Fruit fly (Drosophila melanogaster) whole organism, embryonic: Measurements from ENCODE around the gene CG44362.

ENCODE experiments used
- CG10979 ChIP-seq: fragments of 200-800 bp; sonication (Bioruptor generic); optimal IDR thresholded peaks from 2 replicates; lab custom pipeline; 2018; ENCODE audit warnings: missing biosample characterization, mild to moderate bottlenecking, missing genetic modification characterization, moderate library complexity
- CG11085 ChIP-seq: fragments of 200-800 bp; sonication (Bioruptor generic); IDR thresholded peaks from 2 replicates; pipeline ENCODE4 v1.3.6; 2022; ENCODE audit warnings: missing biosample characterization, missing genetic modification characterization
- CG11398 ChIP-seq: fragments of 200-800 bp; sonication (Bioruptor generic); optimal IDR thresholded peaks from 2 replicates; lab custom pipeline; 2016; ENCODE audit warnings: missing biosample characterization, missing genetic modification characterization
- CG1233 ChIP-seq: fragments of 200-800 bp; sonication (Bioruptor generic); optimal IDR thresholded peaks from 4 replicates; lab custom pipeline; 2018; ENCODE audit warnings: missing biosample characterization, mild to moderate bottlenecking, missing genetic modification characterization
- CG13624 ChIP-seq: fragments of 200-800 bp; sonication (Bioruptor generic); optimal IDR thresholded peaks from 2 replicates; lab custom pipeline; 2016; ENCODE audit warnings: missing biosample characterization, missing genetic modification characterization
- CG13894 ChIP-seq: fragments of 200-800 bp; sonication (Bioruptor generic); optimal IDR thresholded peaks from 3 replicates; lab custom pipeline; 2018; ENCODE audit warnings: missing biosample characterization, mild to moderate bottlenecking, missing genetic modification characterization, moderate library complexity
- CG14965 ChIP-seq: fragments of 200-800 bp; sonication (Bioruptor generic); optimal IDR thresholded peaks from 2 replicates; lab custom pipeline; 2016; ENCODE audit warnings: missing biosample characterization, missing genetic modification characterization, borderline replicate concordance
- CG16863 ChIP-seq: fragments of 200-800 bp; sonication (Bioruptor generic); optimal IDR thresholded peaks from 3 replicates; lab custom pipeline; 2016; ENCODE audit warnings: missing biosample characterization, missing genetic modification characterization
- CG18599 ChIP-seq: fragments of 200-800 bp; sonication (Bioruptor generic); optimal IDR thresholded peaks from 3 replicates; lab custom pipeline; 2017; ENCODE audit warnings: missing biosample characterization, missing genetic modification characterization, mild to moderate bottlenecking, moderate library complexity, missing genetic modification reagents
- CG2875 ChIP-seq: fragments of 200-800 bp; sonication (Bioruptor generic); optimal IDR thresholded peaks from 2 replicates; lab custom pipeline; 2017; ENCODE audit warnings: missing biosample characterization, mild to moderate bottlenecking, missing genetic modification characterization, missing genetic modification reagents
- CG2889 ChIP-seq: fragments of 200-800 bp; sonication (Bioruptor generic); IDR thresholded peaks from 3 replicates; pipeline ENCODE4 v1.3.6; 2022; ENCODE audit warnings: missing biosample characterization, missing genetic modification characterization
- CG3065 ChIP-seq: fragments of 200-800 bp; sonication (Bioruptor generic); optimal IDR thresholded peaks from 2 replicates; lab custom pipeline; 2016; ENCODE audit warnings: missing biosample characterization, missing genetic modification characterization
- CG31365 ChIP-seq: fragments of 200-800 bp; sonication (Bioruptor generic); optimal IDR thresholded peaks from 2 replicates; lab custom pipeline; 2018; ENCODE audit warnings: missing biosample characterization, mild to moderate bottlenecking, missing genetic modification characterization
- CG31441 ChIP-seq: fragments of 200-800 bp; sonication (Bioruptor generic); IDR thresholded peaks from 2 replicates; pipeline ENCODE4 v1.3.6; 2022; ENCODE audit warnings: missing biosample characterization, missing genetic modification characterization
- CG32532 ChIP-seq: fragments of 200-800 bp; sonication (Bioruptor generic); IDR thresholded peaks from 2 replicates; pipeline ENCODE4 v1.3.6; 2022; ENCODE audit warnings: missing biosample characterization, missing genetic modification characterization
- CG32772 ChIP-seq: fragments of 200-800 bp; sonication (Bioruptor generic); IDR thresholded peaks from 2 replicates; pipeline ENCODE4 v1.3.6; 2022; ENCODE audit warnings: missing biosample characterization, missing genetic modification characterization
- CG34422 ChIP-seq: fragments of 200-800 bp; sonication (Bioruptor generic); IDR thresholded peaks from 3 replicates; pipeline ENCODE4 v1.3.6; 2022; ENCODE audit warnings: missing biosample characterization, missing genetic modification characterization
- CG5245 ChIP-seq: fragments of 200-800 bp; sonication (Bioruptor generic); optimal IDR thresholded peaks from 3 replicates; lab custom pipeline; 2016; ENCODE audit warnings: missing biosample characterization, missing genetic modification characterization
- CG6175 ChIP-seq: fragments of 200-800 bp; sonication (Bioruptor generic); IDR thresholded peaks from 3 replicates; pipeline ENCODE4 v1.3.6; 2022; ENCODE audit warnings: missing biosample characterization, missing genetic modification characterization
- CG7372 ChIP-seq: fragments of 200-800 bp; sonication (Bioruptor generic); IDR thresholded peaks from 2 replicates; pipeline ENCODE4 v1.3.6; 2022; ENCODE audit warnings: missing biosample characterization, missing genetic modification characterization
- CG7556 ChIP-seq: fragments of 200-800 bp; sonication (Bioruptor generic); optimal IDR thresholded peaks from 2 replicates; lab custom pipeline; 2017; ENCODE audit warnings: missing biosample characterization, mild to moderate bottlenecking, missing genetic modification characterization
- CG8290 ChIP-seq, 3 experiments: fragments of 200-800 bp; sonication (Bioruptor generic); optimal IDR thresholded peaks; 2 replicates each; lab custom pipeline; 2016 to 2019; ENCODE audit warnings: missing biosample characterization in 3 of 3, missing genetic modification characterization in 3 of 3, mild to moderate bottlenecking in 2 of 3, moderate library complexity in 1 of 3
- CHES-1-like ChIP-seq: fragments of 200-800 bp; sonication (Bioruptor generic); optimal IDR thresholded peaks from 2 replicates; lab custom pipeline; 2016; ENCODE audit warnings: missing biosample characterization, missing genetic modification characterization
- CoRest ChIP-seq: fragments of 200-800 bp; sonication (Bioruptor generic); optimal IDR thresholded peaks from 3 replicates; lab custom pipeline; 2018; ENCODE audit warnings: missing biosample characterization, mild to moderate bottlenecking, missing genetic modification characterization, moderate library complexity
- D ChIP-seq, 2 experiments: fragments of 200-800 bp in 1 of 2; fragments of >200 bp in 1 of 2; sonication (Bioruptor generic) in 1 of 2; optimal IDR thresholded peaks; 2 replicates in 1 of 2; 3 replicates in 1 of 2; lab custom pipeline; 2017; ENCODE audit warnings: mild to moderate bottlenecking in 1 of 2, missing biosample characterization in 1 of 2, missing genetic modification characterization in 1 of 2, missing genetic modification reagents in 1 of 2
- Doc3 ChIP-seq: fragments of 200-800 bp; sonication (Bioruptor generic); IDR thresholded peaks from 3 replicates; pipeline ENCODE4 v1.3.6; 2022; ENCODE audit warnings: missing biosample characterization, missing genetic modification characterization; ENCODE audit not compliant: partially characterized antibody
- Drgx ChIP-seq: fragments of 200-800 bp; sonication (Bioruptor generic); IDR thresholded peaks from 2 replicates; pipeline ENCODE4 v1.3.6; 2022; ENCODE audit warnings: missing biosample characterization, missing genetic modification characterization
- E2f2 ChIP-seq: fragments of 200-800 bp; sonication (Bioruptor generic); IDR thresholded peaks from 2 replicates; pipeline ENCODE4 v1.3.6; 2022; ENCODE audit warnings: missing biosample characterization, missing genetic modification characterization
- HLH3B ChIP-seq: fragments of 200-800 bp; sonication (Bioruptor generic); IDR thresholded peaks from 2 replicates; pipeline ENCODE4 v1.3.6; 2022; ENCODE audit warnings: missing biosample characterization, missing genetic modification characterization
- Oli ChIP-seq: fragments of 200-800 bp; sonication (Bioruptor generic); optimal IDR thresholded peaks from 2 replicates; lab custom pipeline; 2018; ENCODE audit warnings: missing biosample characterization, mild to moderate bottlenecking, missing genetic modification characterization, moderate library complexity
- Sry-β ChIP-seq: fragments of 200-800 bp; sonication (Bioruptor generic); optimal IDR thresholded peaks from 2 replicates; lab custom pipeline; 2018; ENCODE audit warnings: missing biosample characterization, mild to moderate bottlenecking, missing genetic modification characterization, moderate library complexity
- abd-A ChIP-seq: fragments of 200-800 bp; sonication (Bioruptor generic); optimal IDR thresholded peaks from 3 replicates; lab custom pipeline; 2019; ENCODE audit warnings: missing biosample characterization, mild to moderate bottlenecking, missing genetic modification characterization, moderate library complexity
- amos ChIP-seq: fragments of 200-800 bp; sonication (Bioruptor generic); IDR thresholded peaks from 2 replicates; pipeline ENCODE4 v1.3.6; 2022; ENCODE audit warnings: missing biosample characterization, missing genetic modification characterization; ENCODE audit not compliant: partially characterized antibody
- ara ChIP-seq: fragments of 200-800 bp; sonication (Bioruptor generic); IDR thresholded peaks from 2 replicates; pipeline ENCODE4 v1.3.6; 2022; ENCODE audit warnings: missing biosample characterization, missing genetic modification characterization
- ase ChIP-seq: fragments of 200-800 bp; sonication (Bioruptor generic); IDR thresholded peaks from 3 replicates; pipeline ENCODE4 v1.3.6; 2022; ENCODE audit warnings: missing biosample characterization, missing genetic modification characterization
- crc ChIP-seq: fragments of 200-800 bp; sonication (Bioruptor generic); optimal IDR thresholded peaks from 2 replicates; lab custom pipeline; 2016; ENCODE audit warnings: missing biosample characterization, missing genetic modification characterization
- ham ChIP-seq: fragments of 200-800 bp; sonication (Bioruptor generic); IDR thresholded peaks from 2 replicates; pipeline ENCODE4 v1.3.6; 2022; ENCODE audit warnings: missing biosample characterization, missing genetic modification characterization
- kni ChIP-seq: fragments of 200-800 bp; sonication (Bioruptor generic); optimal IDR thresholded peaks from 3 replicates; lab custom pipeline; 2017; ENCODE audit warnings: mild to moderate bottlenecking, missing biosample characterization, missing genetic modification reagents, missing genetic modification characterization
- maf-S ChIP-seq: fragments of 200-800 bp; sonication (Bioruptor generic); optimal IDR thresholded peaks from 2 replicates; lab custom pipeline; 2016; ENCODE audit warnings: missing biosample characterization, missing genetic modification characterization
- nmo ChIP-seq: fragments of 200-800 bp; sonication (Bioruptor generic); optimal IDR thresholded peaks from 2 replicates; lab custom pipeline; 2018; ENCODE audit warnings: missing biosample characterization, mild to moderate bottlenecking, missing genetic modification characterization, moderate library complexity
- phol ChIP-seq: fragments of 200-800 bp; sonication (Bioruptor generic); optimal IDR thresholded peaks from 3 replicates; lab custom pipeline; 2018; ENCODE audit warnings: missing biosample characterization, mild to moderate bottlenecking, missing genetic modification characterization, moderate library complexity
- salm ChIP-seq: fragments of 200-800 bp; sonication (Bioruptor generic); optimal IDR thresholded peaks from 2 replicates; lab custom pipeline; 2018; ENCODE audit warnings: missing biosample characterization, mild to moderate bottlenecking, missing genetic modification characterization
- sc ChIP-seq, 3 experiments: fragments of >200 bp in 2 of 3; fragments of 200-800 bp in 1 of 3; sonication (Bioruptor generic) in 1 of 3; optimal IDR thresholded peaks; 2 replicates in 2 of 3; 3 replicates in 1 of 3; lab custom pipeline; 2017; ENCODE audit warnings: mild to moderate bottlenecking in 1 of 3, missing biosample characterization in 1 of 3, missing genetic modification characterization in 1 of 3, missing genetic modification reagents in 1 of 3
- slbo ChIP-seq: fragments of 200-800 bp; sonication (Bioruptor generic); IDR thresholded peaks from 2 replicates; pipeline ENCODE4 v1.3.6; 2022; ENCODE audit warnings: missing biosample characterization, missing genetic modification characterization
- sug ChIP-seq: fragments of 200-800 bp; optimal IDR thresholded peaks from 2 replicates; lab custom pipeline; 2019; ENCODE audit warnings: missing biosample characterization, mild to moderate bottlenecking, missing genetic modification characterization, moderate library complexity
- tgo ChIP-seq: fragments of 200-800 bp; sonication (Bioruptor generic); IDR thresholded peaks from 3 replicates; pipeline ENCODE4 v1.3.6; 2022; ENCODE audit warnings: missing biosample characterization, missing genetic modification characterization
- tx ChIP-seq: fragments of 200-800 bp; sonication (Bioruptor generic); optimal IDR thresholded peaks from 2 replicates; lab custom pipeline; 2016; ENCODE audit warnings: missing biosample characterization, missing genetic modification characterization
- wdn ChIP-seq: fragments of 200-800 bp; sonication (Bioruptor generic); IDR thresholded peaks from 2 replicates; pipeline ENCODE4 v1.3.6; 2022; ENCODE audit warnings: missing biosample characterization, missing genetic modification characterization
- yki ChIP-seq: fragments of >200 bp; optimal IDR thresholded peaks from 3 replicates; lab custom pipeline; 2018
- zfh1 ChIP-seq: fragments of 200-800 bp; sonication (Bioruptor generic); IDR thresholded peaks from 3 replicates; pipeline ENCODE4 v1.3.6; 2022; ENCODE audit warnings: missing biosample characterization, missing genetic modification characterization

Gene CG44362

DNA sequence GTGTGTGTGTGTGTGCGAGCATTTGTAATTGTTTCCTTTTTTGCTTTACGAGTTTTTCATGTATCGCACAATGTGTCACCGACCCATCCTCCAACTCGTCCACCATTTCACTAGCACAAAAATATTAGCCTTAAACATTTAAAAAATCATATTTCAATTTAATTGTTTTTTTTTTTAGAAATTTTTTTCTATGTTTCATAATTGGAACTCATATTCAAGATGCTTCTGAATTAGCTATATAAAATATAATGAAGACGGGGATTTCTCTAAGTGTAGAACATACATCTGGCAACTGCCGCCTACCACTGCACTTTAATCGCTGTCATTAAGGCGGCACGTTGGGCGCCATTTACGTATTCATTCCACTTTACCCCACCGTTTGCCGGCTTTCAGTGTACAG, 42.2 kb downstream of the CG44362 start (continued):
- TF ChIP-seq CG1233 (GFP tag; lab: Kevin White, UChicago) (no peak), E2f2 (GFP tag; lab: Robert Waterston, UW) (no peak), CoRest (tag; lab: Kevin White, UChicago) (no peak), CG10979 (tag; lab: Kevin White, UChicago) (peak; percentile 37), CG2889 (GFP tag; lab: Robert Waterston, UW) (no peak), tgo (0 out of 3 replicates have a peak, but pooled peaks have one; percentile 17), CG14965 (GFP tag; lab: Kevin White, UChicago) (no peak), CG2875 (no peak), CG7556 (GFP tag; lab: Kevin White, UChicago) (peak; percentile 7), CG16863 (GFP tag; lab: Kevin White, UChicago) (no peak), CG31441 (GFP tag; lab: Robert Waterston, UW) (peak; percentile 32; the same call in 1 of the 2 replicates), CG32772 (0 out of 2 replicates have a peak, but pooled peaks have one; percentile 21), Doc3 (GFP tag; lab: Robert Waterston, UW) (no peak), phol (tag; lab: Kevin White, UChicago) (peak; percentile 31), Oli (tag; lab: Kevin White, UChicago) (peak; percentile 12), crc (GFP tag; lab: Kevin White, UChicago) (no peak), CG31365 (tag; lab: Kevin White, UChicago) (no peak), sc (optimal IDR thresholded peaks at IDR 0.05; lab: Kevin White, UChicago) (no peak), sc (GFP tag; optimal IDR thresholded peaks at IDR 0.05; lab: Kevin White, UChicago) (no peak), CG5245 (GFP tag; lab: Kevin White, UChicago) (no peak), Drgx (GFP tag; lab: Robert Waterston, UW) (peak; percentile 48; the same call in 1 of the 2 replicates), CG18599 (GFP tag; lab: Kevin White, UChicago) (peak; percentile 4), CG11398 (no peak), sug (tag; lab: Kevin White, UChicago) (no peak), CG32532 (GFP tag; lab: Robert Waterston, UW) (no peak), Sry-β (no peak), ara (GFP tag; lab: Robert Waterston, UW) (0 out of 2 replicates have a peak, but pooled peaks have one; percentile 9), CG34422 (GFP tag; lab: Robert Waterston, UW) (no peak), kni (no peak), slbo (peak; percentile 30; the same call in 1 of the 2 replicates)

DNA sequence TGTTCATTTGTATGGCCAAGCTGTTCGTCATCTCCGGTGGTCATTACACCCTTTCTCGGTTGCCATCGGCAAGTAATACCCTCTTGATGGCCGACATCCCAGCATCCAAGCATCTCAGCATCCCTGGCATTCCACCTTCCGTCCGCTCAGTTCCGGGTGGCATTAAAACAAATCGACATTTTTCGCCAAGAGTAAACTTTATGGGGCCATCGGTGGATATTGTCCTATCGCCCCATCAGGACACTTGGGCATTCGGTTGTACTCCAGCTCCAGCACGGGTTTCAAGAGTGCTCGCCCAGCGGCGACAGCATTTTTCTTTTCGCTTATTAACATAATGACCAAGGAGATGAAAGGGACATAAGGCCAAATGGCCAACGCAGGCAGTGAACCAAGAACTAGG, 42.9 kb downstream of the CG44362 start:
- TF ChIP-seq ase (GFP tag; lab: Robert Waterston, UW): 0 out of 3 replicates have a peak, but pooled peaks have one; percentile 21
- TF ChIP-seq tx (GFP tag; lab: Kevin White, UChicago): no peak
- TF ChIP-seq maf-S: no peak
- TF ChIP-seq abd-A (tag; lab: Kevin White, UChicago): peak; percentile 77
- TF ChIP-seq yki: no peak
- no peak for TF ChIP-seq amos (GFP tag; lab: Robert Waterston, UW)
- 0 out of 3 replicates have a peak, but pooled peaks have one; percentile 9 for TF ChIP-seq zfh1
- TF ChIP-seq CG7372 (GFP tag; lab: Robert Waterston, UW): no peak
- no peak for TF ChIP-seq salm
- TF ChIP-seq wdn (GFP tag; lab: Robert Waterston, UW): no peak
- no peak for TF ChIP-seq CG3065 (GFP tag; lab: Kevin White, UChicago)
- TF ChIP-seq CG11085 (GFP tag; lab: Robert Waterston, UW): no peak
- TF ChIP-seq ham (GFP tag; lab: Robert Waterston, UW): no peak
- TF ChIP-seq D (optimal IDR thresholded peaks at IDR 0.05; lab: Kevin White, UChicago): no peak
- TF ChIP-seq D (GFP tag; optimal IDR thresholded peaks at IDR 0.05; lab: Kevin White, UChicago): no peak
- peak; percentile 63 for TF ChIP-seq CG13894 (tag; lab: Kevin White, UChicago)
- no peak for TF ChIP-seq CHES-1-like (GFP tag; lab: Kevin White, UChicago)
- no peak for TF ChIP-seq CG6175
- TF ChIP-seq CG16863 (GFP tag; lab: Kevin White, UChicago): no peak
- no peak for TF ChIP-seq nmo (GFP tag; lab: Kevin White, UChicago)
- no peak for TF ChIP-seq CG8290 (GFP tag; optimal IDR thresholded peaks at IDR 0.05; lab: Kevin White, UChicago)
- TF ChIP-seq CG8290 (tag; optimal IDR thresholded peaks at IDR 0.05; lab: Kevin White, UChicago): no peak
- no peak for TF ChIP-seq CG13624
- no peak for TF ChIP-seq HLH3B
